Fruit fly (Drosophila melanogaster) whole organism, embryonic: ENCODE results near the gene CG13258.

Experiments
- Aef1 ChIP-seq: fragments of 200-800 bp; sonication (Bioruptor generic); IDR thresholded peaks from 3 replicates; pipeline ENCODE4 v1.3.6; 2022; ENCODE audit warnings: missing biosample characterization, missing genetic modification characterization
- CG11456 ChIP-seq: fragments of 200-800 bp; sonication (Bioruptor generic); IDR thresholded peaks from 3 replicates; pipeline ENCODE4 v1.3.6; 2022; ENCODE audit warnings: missing biosample characterization, missing genetic modification characterization
- CG11723 ChIP-seq: fragments of 200-800 bp; sonication (Bioruptor generic); optimal IDR thresholded peaks from 2 replicates; lab custom pipeline; 2017; ENCODE audit warnings: missing biosample characterization, mild to moderate bottlenecking, missing genetic modification characterization
- CG12299 ChIP-seq: fragments of 200-800 bp; sonication (Bioruptor generic); optimal IDR thresholded peaks from 2 replicates; lab custom pipeline; 2018; ENCODE audit warnings: missing biosample characterization, mild to moderate bottlenecking, missing genetic modification characterization
- CG12391 ChIP-seq: fragments of 200-800 bp; sonication (Bioruptor generic); optimal IDR thresholded peaks from 3 replicates; lab custom pipeline; 2018; ENCODE audit warnings: missing biosample characterization, mild to moderate bottlenecking, missing genetic modification characterization, moderate library complexity
- CG13296 ChIP-seq: fragments of 200-800 bp; sonication (Bioruptor generic); optimal IDR thresholded peaks from 3 replicates; lab custom pipeline; 2018; ENCODE audit warnings: missing biosample characterization, mild to moderate bottlenecking, missing genetic modification characterization
- CG16815 ChIP-seq: fragments of 200-800 bp; sonication (Bioruptor generic); optimal IDR thresholded peaks from 3 replicates; lab custom pipeline; 2017; ENCODE audit warnings: missing biosample characterization, mild to moderate bottlenecking, missing genetic modification characterization
- CG17385 ChIP-seq: fragments of 200-800 bp; sonication (Bioruptor generic); optimal IDR thresholded peaks from 3 replicates; lab custom pipeline; 2018; ENCODE audit warnings: missing biosample characterization, mild to moderate bottlenecking, missing genetic modification characterization
- CG17612 ChIP-seq: fragments of 200-800 bp; sonication (Bioruptor generic); IDR thresholded peaks from 2 replicates; pipeline ENCODE4 v1.3.6; 2022; ENCODE audit warnings: missing biosample characterization, missing genetic modification characterization
- CG1792 ChIP-seq: fragments of 200-800 bp; sonication (Bioruptor generic); optimal IDR thresholded peaks from 2 replicates; lab custom pipeline; 2016; ENCODE audit warnings: missing biosample characterization, missing genetic modification characterization
- CG2678 ChIP-seq: fragments of 200-800 bp; sonication (Bioruptor generic); optimal IDR thresholded peaks from 3 replicates; lab custom pipeline; 2019; ENCODE audit warnings: missing biosample characterization, mild to moderate bottlenecking, missing genetic modification characterization, moderate library complexity
- CG2875 ChIP-seq: fragments of 200-800 bp; sonication (Bioruptor generic); optimal IDR thresholded peaks from 2 replicates; lab custom pipeline; 2017; ENCODE audit warnings: missing biosample characterization, mild to moderate bottlenecking, missing genetic modification characterization, missing genetic modification reagents
- CG30020 ChIP-seq: fragments of 200-800 bp; optimal IDR thresholded peaks from 2 replicates; lab custom pipeline; 2019; ENCODE audit warnings: missing biosample characterization, mild to moderate bottlenecking, missing genetic modification characterization, moderate library complexity
- CG31388 ChIP-seq: fragments of 200-800 bp; sonication (Bioruptor generic); optimal IDR thresholded peaks from 2 replicates; lab custom pipeline; 2016; ENCODE audit warnings: missing biosample characterization, missing genetic modification characterization
- CG42726 ChIP-seq: fragments of 200-800 bp; sonication (Bioruptor generic); IDR thresholded peaks from 2 replicates; pipeline ENCODE4 v1.3.6; 2022; ENCODE audit warnings: missing biosample characterization, missing genetic modification characterization; ENCODE audit not compliant: partially characterized antibody
- CG5180 ChIP-seq: fragments of 200-800 bp; sonication (Bioruptor generic); optimal IDR thresholded peaks from 3 replicates; lab custom pipeline; 2017; ENCODE audit warnings: missing biosample characterization, missing genetic modification characterization, mild to moderate bottlenecking, moderate library complexity, missing genetic modification reagents
- CG6765 ChIP-seq: fragments of 200-800 bp; sonication (Bioruptor generic); optimal IDR thresholded peaks from 3 replicates; lab custom pipeline; 2017; ENCODE audit warnings: missing biosample characterization, mild to moderate bottlenecking, missing genetic modification characterization
- CG8359 ChIP-seq: fragments of 200-800 bp; sonication (Bioruptor generic); optimal IDR thresholded peaks from 2 replicates; lab custom pipeline; 2017; ENCODE audit warnings: missing biosample characterization, mild to moderate bottlenecking, missing genetic modification characterization, borderline replicate concordance
- Chrac-16 ChIP-seq: fragments of 200-800 bp; sonication (Bioruptor generic); optimal IDR thresholded peaks from 3 replicates; lab custom pipeline; 2016; ENCODE audit warnings: missing biosample characterization, missing genetic modification characterization
- CrebB ChIP-seq: fragments of 200-800 bp; sonication (Bioruptor generic); optimal IDR thresholded peaks from 3 replicates; lab custom pipeline; 2018; ENCODE audit warnings: missing biosample characterization, mild to moderate bottlenecking, missing genetic modification characterization
- D19A ChIP-seq: fragments of 200-800 bp; optimal IDR thresholded peaks from 3 replicates; lab custom pipeline; 2019; ENCODE audit warnings: missing biosample characterization, mild to moderate bottlenecking, missing genetic modification characterization, moderate library complexity
- Dad ChIP-seq: fragments of 200-800 bp; sonication (Bioruptor generic); optimal IDR thresholded peaks from 3 replicates; lab custom pipeline; 2016; ENCODE audit warnings: missing biosample characterization, missing genetic modification characterization
- Dek ChIP-seq: fragments of 200-800 bp; sonication (Bioruptor generic); optimal IDR thresholded peaks from 3 replicates; lab custom pipeline; 2019; ENCODE audit warnings: missing biosample characterization, mild to moderate bottlenecking, missing genetic modification characterization, moderate library complexity
- Dp ChIP-seq: fragments of 200-800 bp; sonication (Bioruptor generic); optimal IDR thresholded peaks from 2 replicates; lab custom pipeline; 2018; ENCODE audit warnings: missing biosample characterization, mild to moderate bottlenecking, missing genetic modification characterization, moderate library complexity
- Eip74EF ChIP-seq, 2 experiments: fragments of 200-800 bp in 1 of 2; fragments of >200 bp in 1 of 2; sonication (Bioruptor generic) in 1 of 2; optimal IDR thresholded peaks; 2 replicates each; lab custom pipeline; 2017 to 2019; ENCODE audit warnings: missing biosample characterization in 2 of 2, missing genetic modification characterization in 2 of 2, mild to moderate bottlenecking in 1 of 2, moderate library complexity in 1 of 2
- Gsc ChIP-seq: fragments of 200-800 bp; sonication (Bioruptor generic); IDR thresholded peaks from 2 replicates; pipeline ENCODE4 v1.3.6; 2022; ENCODE audit warnings: missing biosample characterization, missing genetic modification characterization
- HmgD ChIP-seq: fragments of 200-800 bp; sonication (Bioruptor generic); optimal IDR thresholded peaks from 3 replicates; lab custom pipeline; 2016; ENCODE audit warnings: missing biosample characterization, missing genetic modification characterization
- Hr51 ChIP-seq, 2 experiments: fragments of 200-800 bp; sonication (Bioruptor generic); optimal IDR thresholded peaks; 2 replicates in 1 of 2; 3 replicates in 1 of 2; lab custom pipeline; 2016 to 2018; ENCODE audit warnings: missing biosample characterization in 2 of 2, missing genetic modification characterization in 2 of 2, mild to moderate bottlenecking in 1 of 2, moderate library complexity in 1 of 2
- Max ChIP-seq: fragments of 200-800 bp; sonication (Bioruptor generic); optimal IDR thresholded peaks from 2 replicates; lab custom pipeline; 2016; ENCODE audit warnings: missing biosample characterization, mild to moderate bottlenecking, missing genetic modification characterization
- NC2β ChIP-seq: fragments of 200-800 bp; sonication (Bioruptor generic); optimal IDR thresholded peaks from 2 replicates; lab custom pipeline; 2016; ENCODE audit warnings: missing biosample characterization, missing genetic modification characterization
- Nf-YC ChIP-seq: fragments of 200-800 bp; optimal IDR thresholded peaks from 3 replicates; lab custom pipeline; 2019; ENCODE audit warnings: missing biosample characterization, mild to moderate bottlenecking, missing genetic modification characterization, moderate library complexity
- NfI ChIP-seq: fragments of 200-800 bp; sonication (Bioruptor generic); optimal IDR thresholded peaks from 3 replicates; lab custom pipeline; 2018; ENCODE audit warnings: missing biosample characterization, mild to moderate bottlenecking, missing genetic modification characterization, moderate library complexity
- PHDP ChIP-seq: fragments of 200-800 bp; sonication (Bioruptor generic); optimal IDR thresholded peaks from 3 replicates; lab custom pipeline; 2018; ENCODE audit warnings: missing biosample characterization, mild to moderate bottlenecking, missing genetic modification characterization, moderate library complexity
- Rfx ChIP-seq: fragments of 200-800 bp; sonication (Bioruptor generic); IDR thresholded peaks from 2 replicates; pipeline ENCODE4 v1.3.6; 2022; ENCODE audit warnings: missing biosample characterization, missing genetic modification characterization
- Sox102F ChIP-seq: fragments of 200-800 bp; sonication (Bioruptor generic); optimal IDR thresholded peaks from 2 replicates; lab custom pipeline; 2018; ENCODE audit warnings: missing biosample characterization, mild to moderate bottlenecking, missing genetic modification characterization, moderate library complexity
- amos ChIP-seq: fragments of 200-800 bp; sonication (Bioruptor generic); IDR thresholded peaks from 2 replicates; pipeline ENCODE4 v1.3.6; 2022; ENCODE audit warnings: missing biosample characterization, missing genetic modification characterization; ENCODE audit not compliant: partially characterized antibody
- bcd ChIP-seq: fragments of 200-800 bp; sonication (Bioruptor generic); optimal IDR thresholded peaks from 2 replicates; lab custom pipeline; 2017; ENCODE audit warnings: missing biosample characterization, mild to moderate bottlenecking, missing genetic modification characterization
- btn ChIP-seq: fragments of 200-800 bp; sonication (Bioruptor generic); optimal IDR thresholded peaks from 2 replicates; lab custom pipeline; 2016; ENCODE audit warnings: missing biosample characterization, missing genetic modification characterization
- dati ChIP-seq: fragments of 200-800 bp; sonication (Bioruptor generic); IDR thresholded peaks from 2 replicates; pipeline ENCODE4 v1.3.6; 2022; ENCODE audit warnings: missing biosample characterization, missing genetic modification characterization
- ewg ChIP-seq: fragments of 200-800 bp; sonication (Bioruptor generic); optimal IDR thresholded peaks from 3 replicates; lab custom pipeline; 2017; ENCODE audit warnings: mild to moderate bottlenecking, missing biosample characterization, missing genetic modification reagents, missing genetic modification characterization
- ftz-f1 ChIP-seq: fragments of 200-800 bp; sonication (Bioruptor generic); optimal IDR thresholded peaks from 2 replicates; lab custom pipeline; 2016; ENCODE audit warnings: missing biosample characterization, missing genetic modification characterization
- h ChIP-seq: fragments of >200 bp; optimal IDR thresholded peaks from 2 replicates; lab custom pipeline; 2017
- inv ChIP-seq: fragments of 200-800 bp; sonication (Bioruptor generic); IDR thresholded peaks from 2 replicates; pipeline ENCODE4 v1.3.6; 2022; ENCODE audit warnings: missing biosample characterization, missing genetic modification characterization; ENCODE audit not compliant: partially characterized antibody
- nerfin-1 ChIP-seq: fragments of 200-800 bp; sonication (Bioruptor generic); optimal IDR thresholded peaks from 3 replicates; lab custom pipeline; 2019; ENCODE audit warnings: missing biosample characterization, mild to moderate bottlenecking, missing genetic modification characterization, moderate library complexity
- odd ChIP-seq: fragments of 200-800 bp; sonication (Bioruptor generic); optimal IDR thresholded peaks from 2 replicates; lab custom pipeline; 2017; ENCODE audit warnings: missing biosample characterization, mild to moderate bottlenecking, missing genetic modification characterization
- pfk ChIP-seq: fragments of 200-800 bp; sonication (Bioruptor generic); optimal IDR thresholded peaks from 2 replicates; lab custom pipeline; 2018; ENCODE audit warnings: missing biosample characterization, mild to moderate bottlenecking, missing genetic modification characterization, moderate library complexity
- schlank ChIP-seq: fragments of 200-800 bp; sonication (Bioruptor generic); optimal IDR thresholded peaks from 2 replicates; lab custom pipeline; 2018; ENCODE audit warnings: missing biosample characterization, mild to moderate bottlenecking, missing genetic modification characterization

CG13258 gene

DNA sequence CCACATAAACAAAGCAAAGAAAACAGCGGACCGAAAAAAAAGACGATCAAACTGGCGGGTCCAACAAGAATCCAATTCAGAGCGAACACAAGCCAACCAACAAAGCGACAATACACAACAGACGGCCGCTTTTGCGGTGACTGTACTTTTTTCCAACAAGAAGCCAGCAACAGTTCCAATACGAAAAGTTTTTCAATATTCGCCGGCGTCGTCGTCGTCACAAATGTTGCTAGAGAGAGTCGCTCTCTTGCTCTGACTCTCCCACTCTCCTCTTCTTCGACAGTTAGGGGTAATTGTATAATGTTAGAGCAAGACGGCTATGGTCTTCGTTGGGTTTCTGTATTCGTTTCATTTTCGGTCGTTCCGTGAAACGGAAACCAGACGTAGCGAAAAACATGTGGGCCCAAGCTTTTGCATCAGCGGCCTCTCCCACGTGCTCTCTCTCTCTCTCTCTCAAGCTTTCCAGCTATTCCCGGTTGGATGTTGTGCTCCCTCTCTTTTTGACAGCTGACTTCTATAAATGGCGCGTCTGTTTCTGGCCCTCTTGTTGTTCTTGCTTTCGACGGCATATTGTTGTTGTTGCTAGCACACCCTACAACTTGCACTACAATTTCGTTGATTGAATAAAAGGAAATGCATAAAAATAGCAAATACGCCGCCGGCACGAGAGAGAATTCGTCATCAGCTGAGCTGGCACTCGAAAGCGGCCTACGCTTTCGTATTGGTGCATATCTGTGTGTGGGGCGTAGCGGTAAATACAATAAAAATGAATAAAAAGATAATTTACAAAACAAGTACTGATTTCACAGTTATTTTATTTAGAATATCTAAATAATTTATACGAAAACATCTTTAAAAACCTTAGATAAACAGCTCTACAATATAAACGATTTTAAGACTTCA is 23.3 kb downstream of the CG13258 start (continued):
- TF ChIP-seq odd (GFP tag; lab: Kevin White, UChicago) (peak; percentile 93), CG2875 (GFP tag; lab: Kevin White, UChicago) (peak; percentile 88), Aef1 (no peak), Dad (GFP tag; lab: Kevin White, UChicago) (peak; percentile 36), inv (GFP tag; lab: Robert Waterston, UW) (no peak), CrebB (peak; percentile 94), Hr51 (GFP tag; optimal IDR thresholded peaks at IDR 0.05; lab: Kevin White, UChicago) (peak in 1 of 2 experiments; percentile 67), NfI (GFP tag; lab: Kevin White, UChicago) (peak; percentile 86), Sox102F (GFP tag; lab: Kevin White, UChicago) (no peak), CG2678 (tag; lab: Kevin White, UChicago) (peak; percentile 66), CG30020 (peak; percentile 35), HmgD (GFP tag; lab: Kevin White, UChicago) (peak; percentile 45), CG11723 (GFP tag; lab: Kevin White, UChicago) (peak; percentile 77), Max (peak; percentile 91), Dek (tag; lab: Kevin White, UChicago) (peak; percentile 49), CG8359 (peak; percentile 47), Dp (GFP tag; lab: Kevin White, UChicago) (peak; percentile 24), Chrac-16 (GFP tag; lab: Kevin White, UChicago) (no peak), schlank (tag; lab: Kevin White, UChicago) (peak; percentile 88), ewg (peak; percentile 12), CG6765 (GFP tag; lab: Kevin White, UChicago) (peak; percentile 97), Rfx (GFP tag; lab: Robert Waterston, UW) (no peak), bcd (peak; percentile 56), CG12299 (peak; percentile 89), ftz-f1 (GFP tag; lab: Kevin White, UChicago) (peak; percentile 45), CG17385 (GFP tag; lab: Kevin White, UChicago) (peak; percentile 87), Gsc (GFP tag; lab: Robert Waterston, UW) (no peak), h (lab: Kevin White, UChicago) (no peak), pfk (peak; percentile 100), CG42726 (GFP tag; lab: Robert Waterston, UW) (no peak), Nf-YC (peak; percentile 73), amos (GFP tag; lab: Robert Waterston, UW) (no peak), CG1792 (GFP tag; lab: Kevin White, UChicago) (no peak), CG12391 (peak; percentile 73), dati (GFP tag; lab: Robert Waterston, UW) (no peak), btn (GFP tag; lab: Kevin White, UChicago) (peak; percentile 48), Eip74EF (GFP tag; optimal IDR thresholded peaks at IDR 0.05; lab: Kevin White, UChicago) (peak in 1 of 2 experiments; percentile 79), CG5180 (peak; percentile 98), PHDP (tag; lab: Kevin White, UChicago) (peak; percentile 76), CG13296 (peak; percentile 96), CG16815 (GFP tag; lab: Kevin White, UChicago) (no peak), NC2β (GFP tag; lab: Kevin White, UChicago) (peak; percentile 63), nerfin-1 (tag; lab: Kevin White, UChicago) (peak; percentile 67), CG11456 (GFP tag; lab: Robert Waterston, UW) (no peak), CG31388 (GFP tag; lab: Kevin White, UChicago) (no peak), CG17612 (GFP tag; lab: Robert Waterston, UW) (no peak), D19A (tag; lab: Kevin White, UChicago) (peak; percentile 15)
